Fruit fly (Drosophila melanogaster) whole organism, prepupa: ENCODE measurements around the gene CG15877.

ENCODE experiments used
- Blimp-1 ChIP-seq: fragments of 200-800 bp; sonication (Bioruptor generic); optimal IDR thresholded peaks from 3 replicates; lab custom pipeline; 2017; ENCODE audit warnings: missing biosample characterization, missing genetic modification characterization, mild to moderate bottlenecking, moderate library complexity, missing genetic modification reagents
- CG10631 ChIP-seq: fragments of 200-800 bp; sonication (Bioruptor generic); optimal IDR thresholded peaks from 2 replicates; lab custom pipeline; 2016; ENCODE audit warnings: missing biosample characterization, missing genetic modification characterization
- CG10669 ChIP-seq: fragments of 200-800 bp; sonication (Bioruptor generic); optimal IDR thresholded peaks from 3 replicates; lab custom pipeline; 2018; ENCODE audit warnings: missing biosample characterization, mild to moderate bottlenecking, missing genetic modification characterization, moderate library complexity
- CG11294 ChIP-seq: fragments of 200-800 bp; sonication (Bioruptor generic); IDR thresholded peaks from 2 replicates; pipeline ENCODE4 v1.3.6; 2022; ENCODE audit warnings: missing biosample characterization, missing genetic modification characterization
- CG11762 ChIP-seq: fragments of 200-800 bp; sonication (Bioruptor generic); optimal IDR thresholded peaks from 3 replicates; lab custom pipeline; 2016; ENCODE audit warnings: missing biosample characterization, missing genetic modification characterization; ENCODE audit not compliant: insufficient read depth
- CG11902 ChIP-seq: fragments of 200-800 bp; sonication (Bioruptor generic); optimal IDR thresholded peaks from 3 replicates; lab custom pipeline; 2016; ENCODE audit warnings: missing biosample characterization, missing genetic modification characterization
- CG15336 ChIP-seq: fragments of 200-800 bp; sonication (Bioruptor generic); IDR thresholded peaks from 2 replicates; pipeline ENCODE4 v1.3.6; 2022; ENCODE audit warnings: missing biosample characterization, missing genetic modification characterization
- CG1621 ChIP-seq: fragments of 200-800 bp; sonication (Bioruptor generic); optimal IDR thresholded peaks from 3 replicates; lab custom pipeline; 2018; ENCODE audit warnings: missing biosample characterization, mild to moderate bottlenecking, missing genetic modification characterization
- CG16779 ChIP-seq: fragments of 200-800 bp; sonication (Bioruptor generic); optimal IDR thresholded peaks from 3 replicates; lab custom pipeline; 2017; ENCODE audit warnings: missing biosample characterization, mild to moderate bottlenecking, missing genetic modification characterization
- CG3032 ChIP-seq: fragments of 200-800 bp; optimal IDR thresholded peaks from 2 replicates; lab custom pipeline; 2019; ENCODE audit warnings: missing biosample characterization, mild to moderate bottlenecking, missing genetic modification characterization, moderate library complexity
- CG31627 ChIP-seq: fragments of 200-800 bp; sonication (Bioruptor generic); optimal IDR thresholded peaks from 3 replicates; lab custom pipeline; 2016; ENCODE audit warnings: missing biosample characterization, missing genetic modification characterization
- CG34406 ChIP-seq: fragments of 200-800 bp; sonication (Bioruptor generic); optimal IDR thresholded peaks from 3 replicates; lab custom pipeline; 2016; ENCODE audit warnings: missing biosample characterization, missing genetic modification characterization
- CG3919 ChIP-seq: fragments of 200-800 bp; sonication (Bioruptor generic); optimal IDR thresholded peaks from 3 replicates; lab custom pipeline; 2016; ENCODE audit warnings: missing biosample characterization, missing genetic modification characterization
- CG4318 ChIP-seq: fragments of 200-800 bp; sonication (Bioruptor generic); optimal IDR thresholded peaks from 3 replicates; lab custom pipeline; 2017; ENCODE audit warnings: missing biosample characterization, mild to moderate bottlenecking, missing genetic modification characterization
- CG6276 ChIP-seq: fragments of 200-800 bp; sonication (Bioruptor generic); optimal IDR thresholded peaks from 2 replicates; lab custom pipeline; 2017; ENCODE audit warnings: missing biosample characterization, mild to moderate bottlenecking, missing genetic modification characterization
- CG6792 ChIP-seq: fragments of 200-800 bp; sonication (Bioruptor generic); optimal IDR thresholded peaks from 3 replicates; lab custom pipeline; 2016; ENCODE audit warnings: missing biosample characterization, missing genetic modification characterization
- CG6808 ChIP-seq: fragments of 200-800 bp; sonication (Bioruptor generic); optimal IDR thresholded peaks from 3 replicates; lab custom pipeline; 2017; ENCODE audit warnings: missing biosample characterization, missing genetic modification characterization, mild to moderate bottlenecking, moderate library complexity, missing genetic modification reagents
- CG6854 ChIP-seq: fragments of 200-800 bp; sonication (Bioruptor generic); optimal IDR thresholded peaks from 2 replicates; lab custom pipeline; 2017; ENCODE audit warnings: missing biosample characterization, mild to moderate bottlenecking, missing genetic modification characterization
- CG8319 ChIP-seq: fragments of 200-800 bp; sonication (Bioruptor generic); optimal IDR thresholded peaks from 3 replicates; lab custom pipeline; 2016; ENCODE audit warnings: missing biosample characterization, missing genetic modification characterization
- CG8632 ChIP-seq: fragments of 200-800 bp; sonication (Bioruptor generic); optimal IDR thresholded peaks from 3 replicates; lab custom pipeline; 2016; ENCODE audit warnings: missing biosample characterization, missing genetic modification characterization
- Eip75B ChIP-seq: fragments of 200-800 bp; sonication (Bioruptor generic); optimal IDR thresholded peaks from 3 replicates; lab custom pipeline; 2016; ENCODE audit warnings: missing biosample characterization, missing genetic modification characterization
- Eip78C ChIP-seq: fragments of 200-800 bp; sonication (Bioruptor generic); peaks from one replicate; lab custom pipeline; 2016; ENCODE audit warnings: missing biosample characterization, missing genetic modification characterization
- Eip93F ChIP-seq: fragments of 200-800 bp; sonication (Bioruptor generic); optimal IDR thresholded peaks from 2 replicates; lab custom pipeline; 2016; ENCODE audit warnings: missing biosample characterization, mild to moderate bottlenecking, missing genetic modification characterization
- Ets21C ChIP-seq: fragments of 200-800 bp; sonication (Bioruptor generic); optimal IDR thresholded peaks from 3 replicates; lab custom pipeline; 2016; ENCODE audit warnings: missing biosample characterization, missing genetic modification characterization
- Ets96B ChIP-seq: fragments of 200-800 bp; optimal IDR thresholded peaks from 2 replicates; lab custom pipeline; 2019; ENCODE audit warnings: missing biosample characterization, mild to moderate bottlenecking, missing genetic modification characterization, moderate library complexity
- Hr38 ChIP-seq: sonication (Bioruptor generic); optimal IDR thresholded peaks from 2 replicates; lab custom pipeline; 2016; ENCODE audit warnings: missing biosample characterization, missing genetic modification characterization
- Hr39 ChIP-seq: fragments of 200-800 bp; sonication (Bioruptor generic); optimal IDR thresholded peaks from 2 replicates; lab custom pipeline; 2016; ENCODE audit warnings: missing biosample characterization, missing genetic modification characterization
- Hr4 ChIP-seq: fragments of 200-800 bp; sonication (Bioruptor generic); optimal IDR thresholded peaks from 3 replicates; lab custom pipeline; 2016; ENCODE audit warnings: missing biosample characterization, missing genetic modification characterization
- Lpt ChIP-seq: fragments of 200-800 bp; sonication (Bioruptor generic); optimal IDR thresholded peaks from 3 replicates; lab custom pipeline; 2016; ENCODE audit warnings: missing biosample characterization, missing genetic modification characterization
- Smox ChIP-seq: fragments of 200-800 bp; sonication (Bioruptor generic); optimal IDR thresholded peaks from 3 replicates; lab custom pipeline; 2016; ENCODE audit warnings: missing biosample characterization, missing genetic modification characterization
- Sox102F ChIP-seq: fragments of 200-800 bp; sonication (Bioruptor generic); optimal IDR thresholded peaks from 2 replicates; lab custom pipeline; 2016; ENCODE audit warnings: missing biosample characterization, mild to moderate bottlenecking, missing genetic modification characterization
- Sox15 ChIP-seq: fragments of 200-800 bp; sonication (Bioruptor generic); optimal IDR thresholded peaks from 3 replicates; lab custom pipeline; 2016; ENCODE audit warnings: missing biosample characterization, missing genetic modification characterization
- achi ChIP-seq: fragments of 200-800 bp; sonication (Bioruptor generic); optimal IDR thresholded peaks from 3 replicates; lab custom pipeline; 2016; ENCODE audit warnings: missing biosample characterization, missing genetic modification characterization
- acj6 ChIP-seq: fragments of 200-800 bp; sonication (Bioruptor generic); optimal IDR thresholded peaks from 3 replicates; lab custom pipeline; 2016; ENCODE audit warnings: missing biosample characterization, missing genetic modification characterization
- cyc ChIP-seq: fragments of 200-800 bp; sonication (Bioruptor generic); optimal IDR thresholded peaks from 3 replicates; lab custom pipeline; 2016; ENCODE audit warnings: missing biosample characterization, missing genetic modification characterization
- dsx ChIP-seq: fragments of 200-800 bp; optimal IDR thresholded peaks from 3 replicates; lab custom pipeline; 2019; ENCODE audit warnings: missing biosample characterization, mild to moderate bottlenecking, missing genetic modification characterization, moderate library complexity; ENCODE audit not compliant: poor library complexity, severe bottlenecking
- eg ChIP-seq: fragments of 200-800 bp; sonication (Bioruptor generic); IDR thresholded peaks from 3 replicates; pipeline ENCODE4 v1.3.6; 2022; ENCODE audit warnings: missing biosample characterization, missing genetic modification characterization
- esn ChIP-seq: fragments of 200-800 bp; sonication (Bioruptor generic); optimal IDR thresholded peaks from 2 replicates; lab custom pipeline; 2016; ENCODE audit warnings: missing biosample characterization, mild to moderate bottlenecking, missing genetic modification characterization, moderate library complexity
- fd85E ChIP-seq: fragments of 200-800 bp; sonication (Bioruptor generic); optimal IDR thresholded peaks from 3 replicates; lab custom pipeline; 2016; ENCODE audit warnings: missing biosample characterization, missing genetic modification characterization
- lz ChIP-seq: fragments of 200-800 bp; sonication (Bioruptor generic); optimal IDR thresholded peaks from 3 replicates; lab custom pipeline; 2016; ENCODE audit warnings: missing biosample characterization, missing genetic modification characterization
- net ChIP-seq: fragments of 200-800 bp; sonication (Bioruptor generic); optimal IDR thresholded peaks from 3 replicates; lab custom pipeline; 2016; ENCODE audit warnings: missing biosample characterization, missing genetic modification characterization
- salr ChIP-seq, 2 experiments: fragments of 200-800 bp; sonication (Bioruptor generic); optimal IDR thresholded peaks; 3 replicates each; lab custom pipeline; 2016 to 2018; ENCODE audit warnings: missing biosample characterization in 2 of 2, missing genetic modification characterization in 2 of 2, mild to moderate bottlenecking in 1 of 2
- spab ChIP-seq: fragments of 200-800 bp; sonication (Bioruptor generic); optimal IDR thresholded peaks from 2 replicates; lab custom pipeline; 2017; ENCODE audit warnings: missing biosample characterization, mild to moderate bottlenecking, missing genetic modification characterization, missing genetic modification reagents
- ss ChIP-seq, 2 experiments: fragments of 200-800 bp; sonication (Bioruptor generic); optimal IDR thresholded peaks; 2 replicates in 1 of 2; 3 replicates in 1 of 2; lab custom pipeline; 2017 to 2018; ENCODE audit warnings: mild to moderate bottlenecking in 2 of 2, missing biosample characterization in 2 of 2, missing genetic modification characterization in 2 of 2, moderate library complexity in 1 of 2
- svp ChIP-seq: fragments of 200-800 bp; sonication (Bioruptor generic); peaks from one replicate; lab custom pipeline; 2016; ENCODE audit warnings: missing biosample characterization, missing genetic modification characterization
- topi ChIP-seq: fragments of 200-800 bp; sonication (Bioruptor generic); optimal IDR thresholded peaks from 3 replicates; lab custom pipeline; 2016; ENCODE audit warnings: missing biosample characterization, missing genetic modification characterization
- vri ChIP-seq: fragments of 200-800 bp; sonication (Bioruptor generic); optimal IDR thresholded peaks from 3 replicates; lab custom pipeline; 2016; ENCODE audit warnings: missing biosample characterization, mild to moderate bottlenecking, missing genetic modification characterization

CG15877 gene

DNA sequence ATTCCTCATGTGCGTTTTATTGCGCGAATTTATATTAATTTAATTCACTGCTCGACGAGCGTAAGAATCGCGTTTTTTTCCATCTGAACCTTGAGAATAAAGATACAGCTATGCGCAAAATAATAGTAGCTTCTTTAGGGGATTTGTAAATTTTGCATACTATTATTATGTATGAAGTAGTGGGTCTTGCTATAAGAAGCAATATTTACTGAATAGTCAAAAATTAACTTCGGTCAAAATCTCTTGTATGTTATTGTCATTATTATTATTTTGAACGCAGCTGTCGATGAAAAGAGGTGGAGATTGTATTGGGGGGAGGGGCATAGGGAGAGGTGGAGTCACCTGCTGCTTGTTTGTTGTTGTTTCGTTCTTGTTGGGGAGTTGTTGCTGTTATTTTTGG, 41.4 kb upstream of the CG15877 start (continued):
- peak; percentile 82 for TF ChIP-seq Sox102F (GFP tag; lab: Kevin White, UChicago)
- peak; percentile 81 for TF ChIP-seq CG34406
- TF ChIP-seq eg (GFP tag; lab: Robert Waterston, UW), result peak; percentile 89
- TF ChIP-seq Blimp-1 (GFP tag; lab: Kevin White, UChicago), result peak; percentile 84
- peak; percentile 80 for TF ChIP-seq lz (GFP tag; lab: Kevin White, UChicago)
- TF ChIP-seq esn (GFP tag; lab: Kevin White, UChicago), result peak; percentile 86
- peak; percentile 85 for TF ChIP-seq fd85E (GFP tag; lab: Kevin White, UChicago)
- TF ChIP-seq CG3919 (GFP tag; lab: Kevin White, UChicago), result peak; percentile 95
- TF ChIP-seq Hr4 (GFP tag; lab: Kevin White, UChicago), result peak; percentile 65
- TF ChIP-seq svp (GFP tag; lab: Kevin White, UChicago), result peak; percentile 99
- TF ChIP-seq achi (GFP tag; lab: Kevin White, UChicago), result peak; percentile 77
- TF ChIP-seq ss (GFP tag; optimal IDR thresholded peaks at IDR 0.05; lab: Kevin White, UChicago), result peak; percentile 90 to 95
- TF ChIP-seq salr (GFP tag; optimal IDR thresholded peaks at IDR 0.05; lab: Kevin White, UChicago), result peak; percentile 52 to 67
- peak; percentile 97 for TF ChIP-seq topi (GFP tag; lab: Kevin White, UChicago)
- TF ChIP-seq Eip75B (GFP tag; lab: Kevin White, UChicago), result peak; percentile 90
- TF ChIP-seq net (GFP tag; lab: Kevin White, UChicago), result peak; percentile 78
- TF ChIP-seq Lpt (GFP tag; lab: Kevin White, UChicago), result peak; percentile 63
- TF ChIP-seq Eip93F, result peak; percentile 31
- peak; percentile 73 for TF ChIP-seq CG11294 (GFP tag; lab: Robert Waterston, UW)
- peak; percentile 84 for TF ChIP-seq CG1621 (tag; lab: Kevin White, UChicago)
- peak; percentile 87 for TF ChIP-seq CG31627 (GFP tag; lab: Kevin White, UChicago)
- TF ChIP-seq Ets96B (tag; lab: Kevin White, UChicago), result peak; percentile 95
- peak; percentile 71 for TF ChIP-seq Ets21C (GFP tag; lab: Kevin White, UChicago)
- TF ChIP-seq vri (GFP tag; lab: Kevin White, UChicago), result peak; percentile 66
- TF ChIP-seq Smox (GFP tag; lab: Kevin White, UChicago), result peak; percentile 83
- peak; percentile 96 for TF ChIP-seq CG10669
- TF ChIP-seq CG11762 (GFP tag; lab: Kevin White, UChicago), result peak; percentile 93
- TF ChIP-seq Hr39 (GFP tag; lab: Kevin White, UChicago), result peak; percentile 84
- peak; percentile 77 for TF ChIP-seq CG8632 (GFP tag; lab: Kevin White, UChicago)
- TF ChIP-seq CG15336, result peak; percentile 90
- peak; percentile 75 for TF ChIP-seq CG6276
- peak; percentile 80 for TF ChIP-seq acj6 (GFP tag; lab: Kevin White, UChicago)
- peak; percentile 82 for TF ChIP-seq CG6792 (GFP tag; lab: Kevin White, UChicago)

DNA sequence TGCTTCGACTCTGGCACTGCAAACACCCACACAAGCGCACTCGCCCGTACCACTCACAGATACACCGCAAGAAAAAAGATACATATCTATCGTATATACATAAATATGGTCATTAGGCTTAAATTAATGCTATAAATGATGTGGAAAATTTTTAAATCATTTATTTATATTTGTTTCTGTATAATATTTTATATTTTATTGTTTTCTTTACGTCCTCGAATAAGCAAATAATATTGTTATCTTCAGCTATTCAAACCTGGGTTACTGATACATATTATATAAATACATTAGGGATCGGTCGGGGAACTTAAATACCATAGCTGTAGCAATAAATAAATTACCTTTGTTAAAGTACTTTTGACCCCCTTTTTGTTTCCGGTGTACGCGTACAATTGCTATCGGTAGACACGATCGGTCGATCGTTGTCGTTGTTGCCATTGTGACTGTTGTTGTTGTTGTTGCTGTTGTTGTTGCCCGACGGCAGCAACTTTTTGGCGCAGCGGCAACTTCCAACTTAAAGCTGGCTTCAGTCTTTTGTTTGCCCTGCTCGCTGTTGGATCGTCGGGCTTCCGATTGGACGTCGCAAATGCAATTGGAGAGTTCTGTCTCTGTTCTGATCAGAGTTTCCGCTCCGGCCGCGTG, 40.2 kb upstream of the CG15877 start:
- TF ChIP-seq CG4318 (GFP tag; lab: Kevin White, UChicago) (peak; percentile 94), CG6808 (GFP tag; lab: Kevin White, UChicago) (peak; percentile 97), CG3919 (GFP tag; lab: Kevin White, UChicago) (peak; percentile 95), CG10631 (GFP tag; lab: Kevin White, UChicago) (peak; percentile 96), Hr4 (GFP tag; lab: Kevin White, UChicago) (peak; percentile 84), Smox (GFP tag; lab: Kevin White, UChicago) (peak; percentile 87), CG16779 (tag; lab: Kevin White, UChicago) (peak; percentile 95), CG10669 (peak; percentile 95), CG11902 (GFP tag; lab: Kevin White, UChicago) (peak; percentile 92), vri (GFP tag; lab: Kevin White, UChicago) (peak; percentile 66), CG8319 (GFP tag; lab: Kevin White, UChicago) (peak; percentile 91), Lpt (GFP tag; lab: Kevin White, UChicago) (peak; percentile 84), CG1621 (tag; lab: Kevin White, UChicago) (peak; percentile 80), CG6276 (peak; percentile 92), CG11762 (GFP tag; lab: Kevin White, UChicago) (peak; percentile 93), cyc (GFP tag; lab: Kevin White, UChicago) (peak; percentile 84), CG8632 (GFP tag; lab: Kevin White, UChicago) (peak; percentile 97), net (GFP tag; lab: Kevin White, UChicago) (peak; percentile 92), CG34406 (peak; percentile 97), Hr38 (GFP tag; lab: Kevin White, UChicago) (no peak), Ets21C (GFP tag; lab: Kevin White, UChicago) (peak; percentile 77), spab (peak; percentile 97), dsx (peak; percentile 92), Sox15 (GFP tag; lab: Kevin White, UChicago) (peak; percentile 94), Eip78C (GFP tag; lab: Kevin White, UChicago) (peak; percentile 98), fd85E (GFP tag; lab: Kevin White, UChicago) (peak; percentile 12), CG6854 (GFP tag; lab: Kevin White, UChicago) (peak; percentile 92), CG3032 (tag; lab: Kevin White, UChicago) (peak; percentile 94)
